Worm (Caenorhabditis elegans) whole organism, mixed stage, embryonic: ENCODE measurements around the gene srh-173.

Source experiments
- M03D4.4 ChIP-seq: sonication (generic microtip); optimal IDR thresholded peaks from 2 replicates; lab custom pipeline; 2017; ENCODE audit warnings: mild to moderate bottlenecking, missing genetic modification characterization, missing compliant biosample characterization
- cnd-1 ChIP-seq: fragments of 200-800 bp; sonication (Bioruptor generic); optimal IDR thresholded peaks from 2 replicates; lab custom pipeline; 2018; ENCODE audit warnings: mild to moderate bottlenecking, missing genetic modification characterization, missing compliant biosample characterization
- elt-1 ChIP-seq: sonication (generic microtip); optimal IDR thresholded peaks from 2 replicates; lab custom pipeline; 2017; ENCODE audit warnings: missing genetic modification characterization, mild to moderate bottlenecking, missing compliant biosample characterization, antibody characterized with exemption, moderate library complexity, borderline replicate concordance; ENCODE audit not compliant: insufficient read depth
- lin-13 ChIP-seq: fragments of 150-350 bp; optimal IDR thresholded peaks from 2 replicates; lab custom pipeline; 2014; ENCODE audit warnings: missing biosample characterization, missing genetic modification characterization
- lin-32 ChIP-seq: fragments of 200-800 bp; sonication (Bioruptor generic); optimal IDR thresholded peaks from 2 replicates; lab custom pipeline; 2018; ENCODE audit warnings: mild to moderate bottlenecking, missing genetic modification characterization, missing compliant biosample characterization
- lsy-2 ChIP-seq: fragments of 150-350 bp; optimal IDR thresholded peaks from 2 replicates; lab custom pipeline; 2014; ENCODE audit warnings: missing biosample characterization, missing genetic modification characterization
- mep-1 ChIP-seq: fragments of 150-350 bp; optimal IDR thresholded peaks from 2 replicates; lab custom pipeline; 2017; ENCODE audit warnings: missing biosample characterization, missing genetic modification reagents, missing genetic modification characterization, inconsistent platforms
- nhr-12 ChIP-seq: fragments of 150-350 bp; optimal IDR thresholded peaks from 2 replicates; lab custom pipeline; 2014; ENCODE audit warnings: missing biosample characterization, missing genetic modification characterization
- nhr-237 ChIP-seq: fragments of 150-350 bp; optimal IDR thresholded peaks from 2 replicates; lab custom pipeline; 2014; ENCODE audit warnings: missing biosample characterization, missing genetic modification characterization
- nhr-28 ChIP-seq: fragments of 150-350 bp; optimal IDR thresholded peaks from 2 replicates; lab custom pipeline; 2014; ENCODE audit warnings: missing biosample characterization, missing genetic modification characterization
- nhr-76 ChIP-seq: sonication (generic microtip); optimal IDR thresholded peaks from 2 replicates; lab custom pipeline; 2017; ENCODE audit warnings: missing biosample characterization, missing genetic modification characterization
- snpc-4 ChIP-seq: fragments of 150-350 bp; optimal IDR thresholded peaks from 2 replicates; lab custom pipeline; 2014; ENCODE audit warnings: missing biosample characterization, missing genetic modification characterization
- unc-39 ChIP-seq: fragments of 150-350 bp; optimal IDR thresholded peaks from 2 replicates; lab custom pipeline; 2014; ENCODE audit warnings: missing biosample characterization, missing genetic modification characterization
- unc-62 ChIP-seq: fragments of 150-350 bp; optimal IDR thresholded peaks from 2 replicates; lab custom pipeline; 2014; ENCODE audit warnings: missing biosample characterization, missing genetic modification reagents, missing genetic modification characterization

- TF ChIP-seq nhr-76, result no peak
- no peak for TF ChIP-seq lin-13 (tag; lab: Kevin White, UChicago)
- TF ChIP-seq snpc-4 (tag; lab: Kevin White, UChicago), result no peak
- no peak for TF ChIP-seq nhr-12 (tag; lab: Kevin White, UChicago)
- no peak for TF ChIP-seq unc-39 (tag; lab: Kevin White, UChicago)
- no peak for TF ChIP-seq nhr-28
- no peak for TF ChIP-seq cnd-1 (tag; lab: Kevin White, UChicago)
- TF ChIP-seq lsy-2 (tag; lab: Kevin White, UChicago), result no peak
- no peak for TF ChIP-seq nhr-237 (tag; lab: Kevin White, UChicago)
- no peak for TF ChIP-seq lin-32 (GFP tag; lab: Kevin White, UChicago)
- no peak for TF ChIP-seq unc-62 (GFP tag; lab: Kevin White, UChicago)
- no peak for TF ChIP-seq mep-1 (tag; lab: Kevin White, UChicago)
- no peak for TF ChIP-seq M03D4.4 (tag; lab: Kevin White, UChicago)
- TF ChIP-seq elt-1 (tag; lab: Kevin White, UChicago), result no peak
Measured at ce11 chrV:19999789-20000188, 26.7 kb downstream of the srh-173 start.
